Worm (Caenorhabditis elegans) whole organism, L4/young adult: ENCODE results near the gene swsn-7.

Source experiments
- dao-5 ChIP-seq: sonication (generic microtip); optimal IDR thresholded peaks from 2 replicates; lab custom pipeline; 2016; ENCODE audit warnings: missing genotype, missing genetic modification characterization, moderate library complexity, missing compliant biosample characterization
- him-1 ChIP-seq: sonication (generic microtip); optimal IDR thresholded peaks from 2 replicates; lab custom pipeline; 2016; ENCODE audit warnings: missing genotype, missing genetic modification reagents, missing genetic modification characterization, missing compliant biosample characterization

ce11 chrII:7976308-7976707, 51.3 kb downstream of the swsn-7 start, which contains the start of gene DH11.5:
- TF ChIP-seq him-1 (no peak), dao-5 (tag; lab: Kevin White, UChicago) (no peak)
